Fruit fly (Drosophila melanogaster) whole organism, embryonic: ENCODE measurements around the gene CG5225.

ENCODE experiments used
- Asciz ChIP-seq: fragments of 200-800 bp; sonication (Bioruptor generic); optimal IDR thresholded peaks from 2 replicates; lab custom pipeline; 2017; ENCODE audit warnings: missing biosample characterization, mild to moderate bottlenecking, missing genetic modification characterization, missing genetic modification reagents
- Atf3 ChIP-seq: fragments of 200-800 bp; sonication (Bioruptor generic); optimal IDR thresholded peaks from 3 replicates; lab custom pipeline; 2016; ENCODE audit warnings: missing biosample characterization, missing genetic modification characterization
- CG10209 ChIP-seq: fragments of 200-800 bp; sonication (Bioruptor generic); optimal IDR thresholded peaks from 3 replicates; lab custom pipeline; 2017; ENCODE audit warnings: missing biosample characterization, mild to moderate bottlenecking, missing genetic modification characterization, missing genetic modification reagents
- CG12236 ChIP-seq: fragments of 200-800 bp; sonication (Bioruptor generic); optimal IDR thresholded peaks from 2 replicates; lab custom pipeline; 2016; ENCODE audit warnings: missing biosample characterization, missing genetic modification characterization
- CG2875 ChIP-seq: fragments of 200-800 bp; sonication (Bioruptor generic); optimal IDR thresholded peaks from 2 replicates; lab custom pipeline; 2017; ENCODE audit warnings: missing biosample characterization, mild to moderate bottlenecking, missing genetic modification characterization, missing genetic modification reagents
- CG3065 ChIP-seq: fragments of 200-800 bp; sonication (Bioruptor generic); optimal IDR thresholded peaks from 2 replicates; lab custom pipeline; 2016; ENCODE audit warnings: missing biosample characterization, missing genetic modification characterization
- CG3407 ChIP-seq: fragments of 200-800 bp; sonication (Bioruptor generic); optimal IDR thresholded peaks from 2 replicates; lab custom pipeline; 2018; ENCODE audit warnings: missing biosample characterization, mild to moderate bottlenecking, missing genetic modification characterization
- CG34224 ChIP-seq: fragments of 200-800 bp; sonication (Bioruptor generic); IDR thresholded peaks from 3 replicates; pipeline ENCODE4 v1.3.6; 2022; ENCODE audit warnings: missing biosample characterization, missing genetic modification characterization; ENCODE audit not compliant: partially characterized antibody
- CG34422 ChIP-seq: fragments of 200-800 bp; sonication (Bioruptor generic); IDR thresholded peaks from 3 replicates; pipeline ENCODE4 v1.3.6; 2022; ENCODE audit warnings: missing biosample characterization, missing genetic modification characterization
- CG7928 ChIP-seq: fragments of 200-800 bp; sonication (Bioruptor generic); optimal IDR thresholded peaks from 2 replicates; lab custom pipeline; 2017; ENCODE audit warnings: missing biosample characterization, mild to moderate bottlenecking, missing genetic modification characterization
- CG7987 ChIP-seq: fragments of 200-800 bp; sonication (Bioruptor generic); optimal IDR thresholded peaks from 2 replicates; lab custom pipeline; 2018; ENCODE audit warnings: missing biosample characterization, mild to moderate bottlenecking, missing genetic modification characterization, moderate library complexity
- CG8359 ChIP-seq: fragments of 200-800 bp; sonication (Bioruptor generic); optimal IDR thresholded peaks from 2 replicates; lab custom pipeline; 2017; ENCODE audit warnings: missing biosample characterization, mild to moderate bottlenecking, missing genetic modification characterization, borderline replicate concordance
- CG9817 ChIP-seq: fragments of 200-800 bp; sonication (Bioruptor generic); optimal IDR thresholded peaks from 2 replicates; lab custom pipeline; 2018; ENCODE audit warnings: missing biosample characterization, mild to moderate bottlenecking, missing genetic modification characterization, moderate library complexity
- Ets65A ChIP-seq: fragments of 200-800 bp; sonication (Bioruptor generic); peaks from one replicate; lab custom pipeline; 2016; ENCODE audit warnings: missing biosample characterization, missing genetic modification characterization
- HHEX ChIP-seq: fragments of 200-800 bp; sonication (Bioruptor generic); optimal IDR thresholded peaks from 3 replicates; lab custom pipeline; 2017; ENCODE audit warnings: missing biosample characterization, mild to moderate bottlenecking, missing genetic modification characterization, missing genetic modification reagents
- HLH54F ChIP-seq: fragments of 200-800 bp; sonication (Bioruptor generic); optimal IDR thresholded peaks from 3 replicates; lab custom pipeline; 2016; ENCODE audit warnings: missing biosample characterization, missing genetic modification characterization
- Hmr ChIP-seq: fragments of 200-800 bp; sonication (Bioruptor generic); optimal IDR thresholded peaks from 3 replicates; lab custom pipeline; 2017; ENCODE audit warnings: mild to moderate bottlenecking, missing biosample characterization, missing genetic modification reagents, missing genetic modification characterization
- MESR4 ChIP-seq: fragments of 200-800 bp; sonication (Bioruptor generic); optimal IDR thresholded peaks from 2 replicates; lab custom pipeline; 2018; ENCODE audit warnings: missing biosample characterization, mild to moderate bottlenecking, missing genetic modification characterization, moderate library complexity
- Med ChIP-seq: fragments of 200-800 bp; sonication (Bioruptor generic); peaks from one replicate; lab custom pipeline; 2016; ENCODE audit warnings: missing biosample characterization, missing genetic modification characterization, mild to moderate bottlenecking, inconsistent platforms, moderate library complexity
- Mrtf ChIP-seq: fragments of 200-800 bp; sonication (Bioruptor generic); IDR thresholded peaks from 3 replicates; pipeline ENCODE4 v1.3.6; 2022; ENCODE audit warnings: missing biosample characterization, missing genetic modification characterization
- Myb ChIP-seq: fragments of 200-800 bp; sonication (Bioruptor generic); optimal IDR thresholded peaks from 2 replicates; lab custom pipeline; 2016; ENCODE audit warnings: missing biosample characterization, missing genetic modification characterization
- Nf-YB ChIP-seq: fragments of 200-800 bp; sonication (Bioruptor generic); optimal IDR thresholded peaks from 3 replicates; lab custom pipeline; 2019; ENCODE audit warnings: missing biosample characterization, mild to moderate bottlenecking, missing genetic modification characterization, moderate library complexity
- Nf-YC ChIP-seq: fragments of 200-800 bp; optimal IDR thresholded peaks from 3 replicates; lab custom pipeline; 2019; ENCODE audit warnings: missing biosample characterization, mild to moderate bottlenecking, missing genetic modification characterization, moderate library complexity
- Opbp ChIP-seq: fragments of 200-800 bp; sonication (Bioruptor generic); IDR thresholded peaks from 3 replicates; pipeline ENCODE4 v1.3.6; 2022; ENCODE audit warnings: missing biosample characterization, missing genetic modification characterization; ENCODE audit not compliant: partially characterized antibody
- Ptx1 ChIP-seq: fragments of 200-800 bp; sonication (Bioruptor generic); IDR thresholded peaks from 2 replicates; pipeline ENCODE4 v1.3.6; 2022; ENCODE audit warnings: missing biosample characterization, missing genetic modification characterization
- Scr ChIP-seq: fragments of 200-800 bp; sonication (Bioruptor generic); IDR thresholded peaks from 2 replicates; pipeline ENCODE4 v1.3.6; 2022; ENCODE audit warnings: missing biosample characterization, missing genetic modification characterization; ENCODE audit not compliant: partially characterized antibody
- Six4 ChIP-seq: fragments of 200-800 bp; sonication (Bioruptor generic); optimal IDR thresholded peaks from 2 replicates; lab custom pipeline; 2016; ENCODE audit warnings: missing biosample characterization, missing genetic modification characterization
- Sry-δ ChIP-seq: fragments of 200-800 bp; sonication (Bioruptor generic); optimal IDR thresholded peaks from 2 replicates; lab custom pipeline; 2016; ENCODE audit warnings: missing biosample characterization, missing genetic modification characterization
- ac ChIP-seq: fragments of 200-800 bp; sonication (Bioruptor generic); optimal IDR thresholded peaks from 3 replicates; lab custom pipeline; 2017; ENCODE audit warnings: missing biosample characterization, mild to moderate bottlenecking, missing genetic modification characterization
- ara ChIP-seq: fragments of 200-800 bp; sonication (Bioruptor generic); IDR thresholded peaks from 2 replicates; pipeline ENCODE4 v1.3.6; 2022; ENCODE audit warnings: missing biosample characterization, missing genetic modification characterization
- bcd ChIP-seq: fragments of 200-800 bp; sonication (Bioruptor generic); optimal IDR thresholded peaks from 2 replicates; lab custom pipeline; 2017; ENCODE audit warnings: missing biosample characterization, mild to moderate bottlenecking, missing genetic modification characterization
- bigmax ChIP-seq: fragments of 200-800 bp; sonication (Bioruptor generic); optimal IDR thresholded peaks from 2 replicates; lab custom pipeline; 2018; ENCODE audit warnings: missing biosample characterization, mild to moderate bottlenecking, missing genetic modification characterization
- ewg ChIP-seq: fragments of 200-800 bp; sonication (Bioruptor generic); optimal IDR thresholded peaks from 3 replicates; lab custom pipeline; 2017; ENCODE audit warnings: mild to moderate bottlenecking, missing biosample characterization, missing genetic modification reagents, missing genetic modification characterization
- eyg ChIP-seq: fragments of 200-800 bp; sonication (Bioruptor generic); optimal IDR thresholded peaks from 3 replicates; lab custom pipeline; 2016; ENCODE audit warnings: missing biosample characterization, missing genetic modification characterization
- grn ChIP-seq: fragments of 200-800 bp; sonication (Bioruptor generic); optimal IDR thresholded peaks from 3 replicates; lab custom pipeline; 2017; ENCODE audit warnings: missing biosample characterization, missing genetic modification characterization
- hbn ChIP-seq: fragments of 200-800 bp; sonication (Bioruptor generic); IDR thresholded peaks from 2 replicates; pipeline ENCODE4 v1.3.6; 2022; ENCODE audit warnings: missing biosample characterization, missing genetic modification characterization; ENCODE audit not compliant: partially characterized antibody
- jumu ChIP-seq: fragments of 200-800 bp; sonication (Bioruptor generic); optimal IDR thresholded peaks from 3 replicates; lab custom pipeline; 2016; ENCODE audit warnings: missing biosample characterization, missing genetic modification characterization
- lbe ChIP-seq: fragments of 200-800 bp; sonication (Bioruptor generic); optimal IDR thresholded peaks from 2 replicates; lab custom pipeline; 2016; ENCODE audit warnings: missing biosample characterization, mild to moderate bottlenecking, missing genetic modification characterization
- mirr ChIP-seq: fragments of 200-800 bp; sonication (Bioruptor generic); optimal IDR thresholded peaks from 3 replicates; lab custom pipeline; 2018; ENCODE audit warnings: missing biosample characterization, mild to moderate bottlenecking, missing genetic modification characterization
- oc ChIP-seq: fragments of 200-800 bp; sonication (Bioruptor generic); optimal IDR thresholded peaks from 2 replicates; lab custom pipeline; 2018; ENCODE audit warnings: missing biosample characterization, mild to moderate bottlenecking, missing genetic modification characterization, moderate library complexity
- salm ChIP-seq: fragments of 200-800 bp; sonication (Bioruptor generic); optimal IDR thresholded peaks from 2 replicates; lab custom pipeline; 2018; ENCODE audit warnings: missing biosample characterization, mild to moderate bottlenecking, missing genetic modification characterization
- sens-2 ChIP-seq: fragments of 200-800 bp; sonication (Bioruptor generic); IDR thresholded peaks from 2 replicates; pipeline ENCODE4 v1.3.6; 2022; ENCODE audit warnings: missing biosample characterization, missing genetic modification characterization
- seq ChIP-seq: fragments of 200-800 bp; sonication (Bioruptor generic); IDR thresholded peaks from 2 replicates; pipeline ENCODE4 v1.3.6; 2022; ENCODE audit warnings: missing biosample characterization, missing genetic modification characterization
- sim ChIP-seq: fragments of 200-800 bp; sonication (Bioruptor generic); IDR thresholded peaks from 2 replicates; pipeline ENCODE4 v1.3.6; 2022; ENCODE audit warnings: missing biosample characterization, missing genetic modification characterization
- stc ChIP-seq: fragments of 200-800 bp; sonication (Bioruptor generic); IDR thresholded peaks from 2 replicates; pipeline ENCODE4 v1.3.6; 2022; ENCODE audit warnings: missing biosample characterization, missing genetic modification characterization
- tll ChIP-seq, 2 experiments: fragments of 200-800 bp in 1 of 2; fragments of >200 bp in 1 of 2; sonication (Bioruptor generic) in 1 of 2; optimal IDR thresholded peaks; 2 replicates each; lab custom pipeline; 2017 to 2019; ENCODE audit warnings: missing biosample characterization in 2 of 2, missing genetic modification characterization in 2 of 2, mild to moderate bottlenecking in 1 of 2, moderate library complexity in 1 of 2
- vnd ChIP-seq: fragments of 200-800 bp; sonication (Bioruptor generic); IDR thresholded peaks from 3 replicates; pipeline ENCODE4 v1.3.6; 2022; ENCODE audit warnings: missing biosample characterization, missing genetic modification characterization; ENCODE audit not compliant: partially characterized antibody
- wor ChIP-seq: fragments of 200-800 bp; sonication (Bioruptor generic); IDR thresholded peaks from 2 replicates; pipeline ENCODE4 v1.3.6; 2022; ENCODE audit warnings: missing biosample characterization, missing genetic modification characterization
- zen2 ChIP-seq: fragments of 200-800 bp; sonication (Bioruptor generic); IDR thresholded peaks from 3 replicates; pipeline ENCODE4 v1.3.6; 2022; ENCODE audit warnings: missing biosample characterization, missing genetic modification characterization; ENCODE audit not compliant: partially characterized antibody

The CG5225 gene

dm6 chr3R:17020956-17021355, 7.5 kb upstream of the CG5225 start, which contains the start of gene Adsl (continued):
- peak; percentile 69 for TF ChIP-seq sim (GFP tag; lab: Robert Waterston, UW)
- peak; percentile 58 for TF ChIP-seq CG9817
- peak; percentile 82 for TF ChIP-seq Asciz (GFP tag; lab: Kevin White, UChicago)
- no peak for TF ChIP-seq vnd (GFP tag; lab: Robert Waterston, UW)
- peak; percentile 3 for TF ChIP-seq eyg (GFP tag; lab: Kevin White, UChicago)
- TF ChIP-seq CG10209 (GFP tag; lab: Kevin White, UChicago), result peak; percentile 68
- TF ChIP-seq oc (tag; lab: Kevin White, UChicago), result peak; percentile 62
- TF ChIP-seq hbn (GFP tag; lab: Robert Waterston, UW), result 0 out of 2 replicates have a peak, but pooled peaks have one; percentile 14
- TF ChIP-seq CG7928 (GFP tag; lab: Kevin White, UChicago), result no peak
- peak; percentile 87 for TF ChIP-seq CG7987 (GFP tag; lab: Kevin White, UChicago)
- TF ChIP-seq CG12236 (GFP tag; lab: Kevin White, UChicago), result no peak
- TF ChIP-seq CG3065 (GFP tag; lab: Kevin White, UChicago), result no peak
- TF ChIP-seq ac (GFP tag; lab: Kevin White, UChicago), result peak; percentile 73
- TF ChIP-seq Scr, result peak; percentile 33; the same call in 1 of the 2 replicates
- no peak for TF ChIP-seq Ptx1
- peak; percentile 55 for TF ChIP-seq salm
- TF ChIP-seq seq (GFP tag; lab: Robert Waterston, UW), result no peak; the same call in 1 of the 2 replicates
- peak; percentile 75 for TF ChIP-seq bcd (GFP tag; lab: Kevin White, UChicago)
- TF ChIP-seq bigmax (GFP tag; lab: Kevin White, UChicago), result peak; percentile 54
- no peak for TF ChIP-seq Opbp (GFP tag; lab: Robert Waterston, UW)
- peak; percentile 95 for TF ChIP-seq Med
- TF ChIP-seq Myb (GFP tag; lab: Kevin White, UChicago), result peak; percentile 91
- peak; percentile 43; the same call in 2 of the 3 replicates for TF ChIP-seq CG34224 (GFP tag; lab: Robert Waterston, UW)
- peak; percentile 60 for TF ChIP-seq CG8359
- no peak for TF ChIP-seq jumu (GFP tag; lab: Kevin White, UChicago)
- peak; percentile 83 for TF ChIP-seq CG2875 (GFP tag; lab: Kevin White, UChicago)
- TF ChIP-seq stc, result peak; percentile 63; the same call in 1 of the 2 replicates
- TF ChIP-seq Atf3 (GFP tag; lab: Kevin White, UChicago), result no peak
- TF ChIP-seq MESR4, result peak; percentile 78

- TF ChIP-seq Mrtf (GFP tag; lab: Robert Waterston, UW) (peak; percentile 24; the same call in 1 of the 3 replicates), zen2 (GFP tag; lab: Robert Waterston, UW) (0 out of 3 replicates have a peak, but pooled peaks have one; percentile 23), Nf-YB (GFP tag; lab: Kevin White, UChicago) (peak; percentile 83), Nf-YC (tag; lab: Kevin White, UChicago) (peak; percentile 86), HLH54F (GFP tag; lab: Kevin White, UChicago) (no peak), lbe (no peak), vnd (GFP tag; lab: Robert Waterston, UW) (no peak), seq (GFP tag; lab: Robert Waterston, UW) (peak; percentile 97), Six4 (GFP tag; lab: Kevin White, UChicago) (no peak), ewg (GFP tag; lab: Kevin White, UChicago) (peak; percentile 14), CG34422 (GFP tag; lab: Robert Waterston, UW) (no peak), sens-2 (no peak), ara (no peak), CG3407 (GFP tag; lab: Kevin White, UChicago) (no peak), wor (no peak), mirr (GFP tag; lab: Kevin White, UChicago) (no peak), Hmr (no peak), Ets65A (GFP tag; lab: Kevin White, UChicago) (peak; percentile 22), Sry-δ (GFP tag; lab: Kevin White, UChicago) (no peak), HHEX (GFP tag; lab: Kevin White, UChicago) (no peak), tll (GFP tag; optimal IDR thresholded peaks at IDR 0.05; lab: Kevin White, UChicago) (no peak), grn (GFP tag; lab: Kevin White, UChicago) (peak; percentile 46)
These were observed 1.3 kb downstream of the CG5225 start for dm6 chr3R:17029796-17030195.
